Worm (Caenorhabditis elegans) whole organism, late embryonic: ENCODE data around the gene F46F5.5.

Experiments used
- C08G9.2 ChIP-seq: sonication (generic microtip); optimal IDR thresholded peaks from 2 replicates; lab custom pipeline; 2016; ENCODE audit warnings: mild to moderate bottlenecking, missing genetic modification characterization, moderate library complexity, missing compliant biosample characterization
- F13H6.1 ChIP-seq: sonication (generic microtip); optimal IDR thresholded peaks from 2 replicates; lab custom pipeline; 2016; ENCODE audit warnings: missing genetic modification characterization, missing compliant biosample characterization
- K02D7.2 ChIP-seq: sonication (generic microtip); optimal IDR thresholded peaks from 2 replicates; lab custom pipeline; 2017; ENCODE audit warnings: mild to moderate bottlenecking, missing genetic modification characterization, missing compliant biosample characterization
- T23F11.4 ChIP-seq: fragments of 200-800 bp; sonication (Bioruptor generic); optimal IDR thresholded peaks from 2 replicates; lab custom pipeline; 2018; ENCODE audit warnings: mild to moderate bottlenecking, missing genetic modification characterization, missing compliant biosample characterization
- Y22D7AL.16 ChIP-seq: sonication (generic microtip); optimal IDR thresholded peaks from 2 replicates; lab custom pipeline; 2016; ENCODE audit warnings: missing genetic modification characterization, missing compliant biosample characterization
- ama-1 ChIP-seq: fragments of 150-350 bp; optimal IDR thresholded peaks from 2 replicates; lab custom pipeline; 2014
- ceh-14 ChIP-seq: sonication (generic microtip); optimal IDR thresholded peaks from 2 replicates; lab custom pipeline; 2016; ENCODE audit warnings: missing genotype, missing genetic modification characterization, missing compliant biosample characterization
- ceh-19 ChIP-seq: fragments of 200-800 bp; sonication (Bioruptor generic); optimal IDR thresholded peaks from 2 replicates; lab custom pipeline; 2018; ENCODE audit warnings: mild to moderate bottlenecking, missing genetic modification characterization, missing compliant biosample characterization
- ceh-24 ChIP-seq: sonication (generic microtip); optimal IDR thresholded peaks from 2 replicates; lab custom pipeline; 2016; ENCODE audit warnings: mild to moderate bottlenecking, missing genetic modification characterization, missing compliant biosample characterization
- ceh-34 ChIP-seq: sonication (generic microtip); optimal IDR thresholded peaks from 2 replicates; lab custom pipeline; 2016; ENCODE audit warnings: mild to moderate bottlenecking, missing genetic modification characterization, missing compliant biosample characterization
- ceh-9 ChIP-seq: sonication (generic microtip); optimal IDR thresholded peaks from 2 replicates; lab custom pipeline; 2016; ENCODE audit warnings: mild to moderate bottlenecking, missing genetic modification characterization, inconsistent platforms, missing compliant biosample characterization
- dmd-4 ChIP-seq: sonication (generic microtip); optimal IDR thresholded peaks from 2 replicates; lab custom pipeline; 2016; ENCODE audit warnings: borderline replicate concordance, missing genetic modification characterization, missing compliant biosample characterization
- elt-2 ChIP-seq: sonication (generic microtip); optimal IDR thresholded peaks from 2 replicates; lab custom pipeline; 2016; ENCODE audit warnings: missing genetic modification reagents, missing genetic modification characterization, missing compliant biosample characterization
- fkh-6 ChIP-seq: sonication (generic microtip); optimal IDR thresholded peaks from 2 replicates; lab custom pipeline; 2016; ENCODE audit warnings: missing genetic modification characterization, missing compliant biosample characterization
- hlh-30 ChIP-seq: sonication (generic microtip); optimal IDR thresholded peaks from 2 replicates; lab custom pipeline; 2017; ENCODE audit warnings: antibody characterized with exemption, missing genetic modification characterization, missing compliant biosample characterization; ENCODE audit not compliant: insufficient read depth
- lim-6 ChIP-seq: sonication (generic microtip); optimal IDR thresholded peaks from 2 replicates; lab custom pipeline; 2016; ENCODE audit warnings: missing genetic modification characterization, missing compliant biosample characterization
- madf-2 ChIP-seq: sonication (generic microtip); optimal IDR thresholded peaks from 2 replicates; lab custom pipeline; 2017; ENCODE audit warnings: missing genetic modification characterization, missing compliant biosample characterization
- nfya-1 ChIP-seq: sonication (generic microtip); optimal IDR thresholded peaks from 2 replicates; lab custom pipeline; 2017; ENCODE audit warnings: missing genetic modification characterization, mild to moderate bottlenecking, missing compliant biosample characterization, antibody characterized with exemption, moderate library complexity
- pag-3 ChIP-seq: sonication (generic microtip); optimal IDR thresholded peaks from 2 replicates; lab custom pipeline; 2016; ENCODE audit warnings: missing compliant biosample characterization, missing genetic modification characterization, borderline replicate concordance
- pha-4 ChIP-seq: fragments of 150-350 bp; optimal IDR thresholded peaks from 2 replicates; lab custom pipeline; 2018; ENCODE audit warnings: missing biosample characterization, missing genetic modification reagents, missing genetic modification characterization
- pqm-1 ChIP-seq: sonication (generic microtip); optimal IDR thresholded peaks from 2 replicates; lab custom pipeline; 2016; ENCODE audit warnings: missing genetic modification characterization, missing compliant biosample characterization
- pros-1 ChIP-seq: fragments of 150-350 bp; optimal IDR thresholded peaks from 2 replicates; lab custom pipeline; 2014; ENCODE audit warnings: missing biosample characterization, missing genetic modification reagents, missing genetic modification characterization
- ref-2 ChIP-seq: sonication (generic microtip); optimal IDR thresholded peaks from 2 replicates; lab custom pipeline; 2016; ENCODE audit warnings: missing genetic modification characterization, missing compliant biosample characterization
- sox-2 ChIP-seq: fragments of 200-800 bp; sonication (Bioruptor generic); IDR thresholded peaks from 2 replicates; pipeline ENCODE4 v1.3.6; 2022; ENCODE audit warnings: missing genetic modification reagents, missing genetic modification characterization, missing compliant biosample characterization
- sox-4 ChIP-seq: sonication (generic microtip); optimal IDR thresholded peaks from 2 replicates; lab custom pipeline; 2017; ENCODE audit warnings: mild to moderate bottlenecking, missing genetic modification characterization, inconsistent platforms, missing compliant biosample characterization
- unc-42 ChIP-seq: sonication (generic microtip); optimal IDR thresholded peaks from 2 replicates; lab custom pipeline; 2016; ENCODE audit warnings: missing genotype, missing genetic modification characterization, missing compliant biosample characterization
- unc-86 ChIP-seq: sonication (generic microtip); optimal IDR thresholded peaks from 2 replicates; lab custom pipeline; 2016; ENCODE audit warnings: missing genetic modification characterization, missing compliant biosample characterization
- zip-5 ChIP-seq: sonication (generic microtip); optimal IDR thresholded peaks from 2 replicates; lab custom pipeline; 2016; ENCODE audit warnings: missing genetic modification characterization, missing compliant biosample characterization
- ztf-16 ChIP-seq: sonication (generic microtip); optimal IDR thresholded peaks from 2 replicates; lab custom pipeline; 2017; ENCODE audit warnings: missing genetic modification characterization, missing compliant biosample characterization

The F46F5.5 gene

DNA sequence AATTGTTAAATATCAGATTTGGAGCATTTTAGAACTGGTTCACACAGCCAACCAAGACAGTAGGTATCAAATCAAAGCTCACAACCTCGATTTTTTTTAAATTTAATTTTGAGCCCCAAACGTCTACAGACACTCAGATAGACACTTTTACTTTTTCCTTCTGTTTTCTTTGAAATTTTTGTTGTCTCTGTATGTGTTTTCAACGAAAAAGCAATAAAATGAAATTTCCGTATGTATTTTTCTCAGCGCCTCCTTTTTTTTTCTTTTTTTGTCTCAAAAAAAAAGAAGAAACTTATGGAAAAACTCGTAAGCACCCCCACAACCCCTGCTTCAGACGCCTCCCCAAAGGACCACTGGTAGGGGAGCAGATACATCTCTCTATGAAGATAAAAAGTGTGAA lies 39.0 kb downstream of the F46F5.5 start:
- TF ChIP-seq ama-1 (lab: Kevin White, UChicago) (no peak), unc-42 (tag; lab: Kevin White, UChicago) (peak; percentile 35), sox-4 (tag; lab: Kevin White, UChicago) (no peak)

- TF ChIP-seq ceh-34 (tag; lab: Kevin White, UChicago) (no peak), pha-4 (no peak), C08G9.2 (tag; lab: Kevin White, UChicago) (no peak)
Observed at ce11 chrII:770253-770652, 42.6 kb downstream of the F46F5.5 start, which contains the start of gene C08G5.6. TSS of gene C08G5.6 (plus strand) at chrII:770553.

ce11 chrII:769250-769649 lies 43.6 kb downstream of the F46F5.5 start:
- TF ChIP-seq sox-2 (GFP tag; lab: Robert Waterston, UW) (no peak), fkh-6 (tag; lab: Kevin White, UChicago) (no peak), F13H6.1 (tag; lab: Kevin White, UChicago) (no peak), ceh-19 (GFP tag; lab: Kevin White, UChicago) (no peak), K02D7.2 (no peak), ama-1 (lab: Kevin White, UChicago) (no peak), Y22D7AL.16 (no peak), unc-86 (no peak), nfya-1 (tag; lab: Kevin White, UChicago) (no peak), ref-2 (tag; lab: Kevin White, UChicago) (no peak)

ce11 chrII:765219-765618 lies 47.6 kb downstream of the F46F5.5 start, which contains the start of gene C08G5.7:
TSS of gene C08G5.7 (minus strand) at chrII:765319.
- TF ChIP-seq madf-2, result no peak
- no peak for TF ChIP-seq F13H6.1 (tag; lab: Kevin White, UChicago)
- TF ChIP-seq lim-6, result no peak
- no peak for TF ChIP-seq ceh-14 (tag; lab: Kevin White, UChicago)
- no peak for TF ChIP-seq hlh-30 (tag; lab: Kevin White, UChicago)
- no peak for TF ChIP-seq pqm-1 (tag; lab: Kevin White, UChicago)
- no peak for TF ChIP-seq ref-2 (tag; lab: Kevin White, UChicago)
- no peak for TF ChIP-seq ceh-24 (tag; lab: Kevin White, UChicago)
- no peak for TF ChIP-seq ztf-16 (tag; lab: Kevin White, UChicago)
- no peak for TF ChIP-seq pag-3
- no peak for TF ChIP-seq pros-1
- no peak for TF ChIP-seq ceh-9 (tag; lab: Kevin White, UChicago)
- TF ChIP-seq T23F11.4 (GFP tag; lab: Kevin White, UChicago), result no peak
- no peak for TF ChIP-seq C08G9.2 (tag; lab: Kevin White, UChicago)
- no peak for TF ChIP-seq dmd-4 (tag; lab: Kevin White, UChicago)

DNA sequence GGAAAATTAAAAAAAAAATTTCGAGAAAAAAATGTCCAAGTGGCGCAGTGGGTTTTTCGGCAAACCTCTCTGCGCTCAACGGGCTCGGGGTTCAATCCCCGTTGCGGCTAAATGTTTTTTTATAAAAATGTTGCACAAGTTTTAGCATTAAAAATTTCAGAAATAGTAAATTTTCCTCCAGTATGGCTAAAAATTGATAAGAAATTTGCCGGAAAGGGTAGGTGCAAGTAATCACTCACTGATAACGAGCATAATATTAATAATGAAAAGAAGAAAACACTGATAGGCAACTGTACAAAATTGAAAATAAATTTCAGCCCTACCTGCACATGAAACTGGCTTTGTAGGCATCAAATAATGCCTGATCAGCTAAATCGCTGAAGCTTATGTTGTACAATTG lies 48.4 kb downstream of the F46F5.5 start:
- TF ChIP-seq pros-1 (no peak), sox-4 (tag; lab: Kevin White, UChicago) (no peak), elt-2 (peak; percentile 66)

- peak; percentile 21 for TF ChIP-seq unc-42 (tag; lab: Kevin White, UChicago)
- no peak for TF ChIP-seq zip-5 (tag; lab: Kevin White, UChicago)
- TF ChIP-seq ceh-34 (tag; lab: Kevin White, UChicago), result peak; percentile 90
Observed at ce11 chrII:762942-763341, 49.9 kb downstream of the F46F5.5 start.
